Fruit fly (Drosophila melanogaster) ovary, adult (tissue): Measurements from ENCODE around the gene CG32713.

Experiments
- CG17801 ChIP-seq: fragments of 200-800 bp; optimal IDR thresholded peaks from 2 replicates; lab custom pipeline; 2019; ENCODE audit warnings: missing biosample characterization, mild to moderate bottlenecking, missing genetic modification characterization, moderate library complexity; ENCODE audit not compliant: partially characterized antibody

The CG32713 gene

DNA sequence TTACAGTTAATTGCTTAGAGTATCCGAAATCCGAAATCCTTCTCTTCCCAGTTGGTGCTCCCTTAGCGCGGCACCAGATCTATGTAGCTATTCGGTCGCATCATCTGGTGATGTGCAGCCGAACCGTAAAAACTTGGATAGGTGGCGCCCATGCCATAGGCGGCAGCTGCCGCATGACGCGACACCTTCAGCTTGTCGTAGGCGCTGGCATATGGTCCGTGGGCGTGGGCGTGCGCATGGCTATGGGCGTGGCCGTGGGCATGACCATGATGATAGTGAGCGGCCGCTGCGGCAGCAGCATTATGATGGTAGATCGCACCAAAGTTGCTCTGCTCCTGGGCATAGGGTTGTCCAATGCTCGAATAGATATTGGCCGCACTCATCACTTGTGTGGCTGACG lies 9.3 kb downstream of the CG32713 start:
- no peak for TF ChIP-seq CG17801

DNA sequence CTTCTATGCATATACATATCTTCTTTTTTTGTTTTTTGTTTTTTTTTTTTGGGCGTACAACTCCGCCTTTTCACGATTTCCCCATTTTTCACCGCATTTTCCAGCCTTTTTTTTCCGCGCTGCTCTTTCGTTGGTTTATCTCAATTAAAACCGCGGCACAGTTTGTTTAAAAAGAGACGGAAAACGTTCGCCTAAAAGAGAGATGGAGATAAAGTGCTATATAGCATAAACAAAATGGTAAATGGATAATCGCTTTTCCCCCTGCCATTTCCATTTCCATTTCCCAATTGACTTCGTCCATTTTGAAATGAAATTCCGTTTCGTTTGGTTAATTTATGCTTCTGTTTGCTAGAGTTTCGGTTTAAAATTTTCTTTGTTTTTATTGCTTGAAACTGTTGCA lies 10.3 kb downstream of the CG32713 start:
- TF ChIP-seq CG17801, result no peak

- peak; percentile 9 for TF ChIP-seq CG17801
Measured at dm6 chrX:8444883-8445572, 12.4 kb downstream of the CG32713 start.

DNA sequence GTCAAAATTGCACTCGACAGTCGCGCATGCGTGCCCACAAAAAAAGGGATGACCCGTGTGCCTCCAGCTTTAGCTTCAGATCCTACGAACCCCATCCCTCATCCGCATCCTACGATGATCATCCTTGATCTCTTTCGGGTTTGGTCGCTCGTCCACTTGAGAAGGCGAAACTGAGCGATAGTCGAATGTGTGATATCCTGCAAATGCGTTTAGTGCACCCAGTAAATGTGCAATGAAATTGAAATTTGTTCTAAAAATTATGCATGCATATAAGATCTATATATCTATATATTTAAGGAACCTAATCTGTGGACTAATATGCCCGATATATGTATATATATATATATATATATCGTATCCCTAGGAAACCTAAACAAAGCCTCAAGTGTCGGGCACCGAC lies 13.2 kb downstream of the CG32713 start:
- no peak for TF ChIP-seq CG17801

- TF ChIP-seq CG17801, result no peak
Measured at dm6 chrX:8442912-8443311, 14.5 kb downstream of the CG32713 start.

DNA sequence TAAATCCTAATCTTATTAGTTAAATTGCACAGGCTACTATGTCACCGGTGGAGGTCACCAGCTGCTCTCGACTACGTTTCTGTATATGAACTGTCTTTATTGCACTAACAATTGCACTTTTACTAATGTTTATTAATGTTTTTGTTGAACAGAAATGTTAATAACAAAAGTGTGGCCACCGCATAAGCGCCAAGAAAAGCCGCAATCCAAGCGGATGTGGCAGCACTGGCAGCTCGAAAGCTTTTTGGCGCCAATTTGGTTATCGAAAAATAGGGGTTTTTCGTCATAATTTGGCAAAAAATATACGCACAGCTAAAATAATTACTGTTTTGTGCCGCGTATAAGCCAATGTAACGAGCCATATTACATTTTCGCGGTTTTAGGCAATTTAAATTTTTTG lies 15.3 kb downstream of the CG32713 start, which contains the start of gene CG12123:
CG12123 (minus strand) TSS at position 188 of the 400 bp plus-strand sequence.
- no peak for TF ChIP-seq CG17801

DNA sequence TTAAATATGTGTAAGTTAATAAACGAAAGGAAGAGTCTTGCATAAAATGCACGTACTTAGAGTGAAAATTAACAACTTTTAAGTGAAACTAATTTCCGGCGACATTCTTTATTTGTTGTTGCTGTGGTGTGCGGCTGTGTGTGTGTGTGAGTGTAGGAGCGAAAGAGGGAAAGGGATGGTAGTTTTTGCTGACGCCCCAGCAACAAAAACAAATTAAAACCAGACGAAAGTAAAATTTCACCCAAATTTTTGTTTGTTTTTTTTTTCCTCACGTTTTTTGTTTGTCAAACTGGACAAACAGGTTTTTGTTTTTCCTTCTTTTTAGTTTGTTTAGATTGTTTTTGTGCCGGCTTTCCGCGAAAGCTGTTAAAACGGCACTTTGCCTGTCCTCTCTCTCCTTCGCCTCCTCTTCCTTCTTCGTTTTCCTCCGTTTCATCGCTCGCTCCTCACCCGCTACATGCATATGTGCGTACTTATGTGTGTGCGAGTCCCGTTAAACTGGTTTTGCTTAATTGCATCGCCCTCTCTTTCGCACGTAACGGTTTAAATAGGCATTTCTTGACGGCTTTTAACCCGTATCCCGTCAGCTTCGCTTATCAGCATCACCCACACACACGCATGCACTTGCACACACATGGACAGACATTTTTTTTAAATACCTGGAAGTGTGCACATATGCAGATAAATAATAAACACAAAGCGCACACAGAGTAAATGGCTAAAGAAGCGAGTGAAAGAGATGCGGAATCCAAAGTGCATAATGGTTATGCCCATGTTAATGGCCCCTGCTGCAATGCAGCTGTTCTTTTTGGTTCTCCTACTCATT lies 19.9 kb downstream of the CG32713 start, which contains the start of gene Miga:
Miga (minus strand) TSS at position 536 of the 826 bp plus-strand sequence.
- TF ChIP-seq CG17801, result peak; percentile 50

dm6 chrX:8436656-8437284 lies 20.7 kb downstream of the CG32713 start, which contains the start of gene CG1440:
Gene CG1440, plus strand, starts transcription at chrX:8437057.
- peak; percentile 89 for TF ChIP-seq CG17801

DNA sequence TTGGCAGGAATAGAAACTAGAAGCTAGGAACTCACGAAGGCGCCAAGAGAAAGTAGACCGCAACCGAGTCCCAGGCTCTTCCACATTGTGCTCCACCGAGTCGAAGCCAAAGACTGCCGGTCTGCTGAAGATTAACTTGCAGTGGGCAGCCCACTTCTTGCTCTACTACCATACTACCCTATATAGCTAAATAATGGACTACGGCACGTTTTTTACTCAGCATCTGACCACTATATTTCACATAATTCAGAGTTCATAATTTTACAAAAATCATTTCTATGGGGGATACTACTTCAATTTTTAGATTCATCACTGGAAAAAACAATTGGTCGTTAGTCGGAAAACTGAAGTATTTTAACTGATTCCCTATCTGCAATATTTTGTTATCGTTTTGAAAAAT lies 23.7 kb downstream of the CG32713 start, which contains the start of gene CG32712:
CG32712 (minus strand) TSS at position 101 of the 400 bp plus-strand sequence.
- no peak for TF ChIP-seq CG17801

dm6 chrX:8422643-8423042 lies 34.8 kb downstream of the CG32713 start:
- TF ChIP-seq CG17801, result no peak

dm6 chrX:8421449-8421795 lies 36.0 kb downstream of the CG32713 start:
- no peak for TF ChIP-seq CG17801

DNA sequence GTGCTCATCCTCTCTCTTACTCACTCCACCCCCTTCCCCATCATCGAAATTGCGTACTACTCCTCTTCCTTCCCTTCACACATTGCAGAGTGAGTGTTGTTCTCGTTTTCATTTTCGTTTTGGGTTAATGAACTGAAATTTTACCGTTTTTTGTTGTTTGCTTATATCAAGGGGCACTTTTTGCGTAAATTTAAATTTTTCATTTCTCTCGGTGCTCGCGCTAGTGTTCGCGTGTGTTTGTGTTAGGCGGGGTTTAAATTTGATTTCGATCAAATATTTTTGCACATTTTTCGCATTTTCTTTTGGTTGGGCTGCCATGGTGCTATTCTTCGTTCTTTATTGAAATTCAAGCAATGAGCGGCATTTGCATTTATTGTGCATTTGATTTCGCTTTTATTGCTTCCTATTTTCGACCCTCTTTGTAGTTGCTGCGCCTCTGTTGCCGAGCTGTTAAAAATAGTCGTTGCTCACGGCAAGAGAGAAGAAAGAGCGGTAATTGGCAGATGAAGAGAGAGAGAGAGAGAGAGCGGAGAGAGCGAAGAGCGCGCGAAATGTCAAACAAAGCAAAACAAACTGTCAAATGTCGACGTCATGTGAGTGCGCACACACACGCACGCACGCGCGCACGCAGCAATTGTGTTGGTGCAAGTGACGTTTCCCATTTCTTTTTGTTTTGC lies 36.5 kb downstream of the CG32713 start:
- TF ChIP-seq CG17801, result peak; percentile 96

dm6 chrX:8419534-8419933 lies 37.9 kb downstream of the CG32713 start:
- no peak for TF ChIP-seq CG17801

- TF ChIP-seq CG17801, result no peak
Measured at dm6 chrX:8416956-8417355, 40.5 kb downstream of the CG32713 start.

DNA sequence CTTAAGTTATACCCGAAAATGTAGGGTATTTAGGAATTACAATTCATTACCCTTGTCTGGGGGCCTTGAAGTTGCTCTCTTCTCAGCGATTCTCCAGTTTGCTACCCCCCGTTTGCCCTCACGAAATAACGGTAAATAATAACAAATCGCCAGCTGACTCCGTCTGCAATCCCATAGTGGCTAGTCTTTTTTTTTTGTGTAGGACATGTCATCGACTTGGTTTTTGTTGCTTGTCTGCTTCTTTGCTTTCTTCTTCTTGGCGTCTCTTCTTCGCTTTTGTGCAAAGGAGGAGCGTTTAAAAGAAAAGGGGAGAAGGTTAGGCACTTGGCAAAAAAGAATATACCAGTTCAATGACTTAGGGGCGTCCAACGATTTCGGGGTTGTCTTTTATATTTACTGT lies 41.2 kb downstream of the CG32713 start:
- TF ChIP-seq CG17801, result no peak

DNA sequence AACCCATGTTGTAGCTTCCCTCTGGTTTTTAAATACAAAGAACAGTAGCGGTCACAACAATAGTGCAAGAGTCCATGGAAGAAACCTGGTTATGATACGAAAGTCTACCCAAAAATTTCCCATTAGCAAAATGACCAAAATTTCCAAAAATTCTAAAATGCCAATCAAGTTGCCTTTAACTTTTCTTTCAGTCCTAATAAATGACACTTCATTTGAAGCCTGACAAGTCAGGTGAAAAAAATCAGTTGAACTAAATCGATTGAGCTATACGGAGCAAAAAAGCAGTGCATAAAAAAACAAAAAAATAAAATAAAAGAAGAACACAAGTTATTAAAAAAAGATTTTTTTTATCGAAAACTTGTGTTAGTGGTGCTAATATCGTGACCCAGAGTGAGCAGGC lies 41.8 kb downstream of the CG32713 start:
- TF ChIP-seq CG17801, result no peak

DNA sequence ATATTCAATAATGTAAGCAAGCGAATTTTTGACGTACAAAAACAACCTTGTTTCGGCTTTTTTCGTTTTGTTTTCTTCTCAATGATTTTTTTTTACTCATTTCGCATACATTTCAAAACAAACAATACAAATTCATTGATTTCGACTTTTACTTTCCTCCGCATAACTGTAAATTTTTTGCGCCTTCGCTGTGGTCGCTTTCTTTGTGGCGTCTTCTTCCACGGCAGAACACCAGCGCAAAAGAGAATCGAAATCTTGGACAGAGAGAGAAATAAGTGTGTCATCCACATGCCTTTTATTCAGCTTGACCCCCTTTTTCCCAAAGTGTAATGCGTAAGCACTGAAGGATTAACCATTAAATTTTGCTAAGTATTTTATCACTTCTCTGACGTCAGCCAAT lies 43.1 kb downstream of the CG32713 start:
- no peak for TF ChIP-seq CG17801
